Worm (Caenorhabditis elegans) whole organism, L4 larva: ENCODE results near the gene F18A11.5.
A peak's percentile ranks its signal among the peaks of the same experiment; 100 is the strongest.

Experiments used
- F37D6.2 ChIP-seq: sonication (generic microtip); optimal IDR thresholded peaks from 2 replicates; lab custom pipeline; 2016; ENCODE audit warnings: mild to moderate bottlenecking, missing genetic modification characterization, missing compliant biosample characterization
- F44E2.7 ChIP-seq: fragments of 200-800 bp; sonication (Bioruptor generic); IDR thresholded peaks from 2 replicates; pipeline ENCODE4 v2.1.2; 2022; ENCODE audit warnings: missing genetic modification characterization, missing compliant biosample characterization
- F49E8.2 ChIP-seq: sonication (generic microtip); optimal IDR thresholded peaks from 2 replicates; lab custom pipeline; 2016; ENCODE audit warnings: missing compliant biosample characterization, mild to moderate bottlenecking, missing genetic modification characterization, borderline replicate concordance
- Y105C5A.15 ChIP-seq: fragments of 200-800 bp; sonication (Bioruptor generic); IDR thresholded peaks from 2 replicates; pipeline ENCODE4 v1.3.6; 2022; ENCODE audit warnings: missing genetic modification characterization, missing compliant biosample characterization
- ZK337.2 ChIP-seq: fragments of 200-800 bp; sonication (Bioruptor generic); IDR thresholded peaks from 2 replicates; pipeline ENCODE4 v1.3.6; 2022; ENCODE audit warnings: missing genetic modification reagents, missing genetic modification characterization, missing compliant biosample characterization
- ZK546.5 ChIP-seq, 2 experiments: sonication (generic microtip); optimal IDR thresholded peaks; 2 replicates each; lab custom pipeline; 2017; ENCODE audit warnings: missing biosample characterization in 2 of 2, missing genetic modification characterization in 2 of 2
- aha-1 ChIP-seq: fragments of 150-350 bp; peaks from one replicate; lab custom pipeline; 2014; ENCODE audit warnings: missing biosample characterization, missing genetic modification characterization
- arid-1 ChIP-seq: fragments of 200-800 bp; sonication (Bioruptor generic); conservative IDR thresholded peaks from 2 replicates; pipeline ENCODE4 v1.3.6; 2022; ENCODE audit warnings: missing genetic modification reagents, missing genetic modification characterization, missing compliant biosample characterization
- attf-4 ChIP-seq: sonication (generic microtip); optimal IDR thresholded peaks from 3 replicates; lab custom pipeline; 2017; ENCODE audit warnings: missing biosample characterization, missing genetic modification characterization
- daf-16 ChIP-seq, 3 experiments: sonication (generic microtip); optimal IDR thresholded peaks; 2 replicates each; lab custom pipeline; 2016 to 2017; ENCODE audit warnings: missing genetic modification characterization in 3 of 3, missing genetic modification reagents in 3 of 3, mild to moderate bottlenecking in 2 of 3, missing compliant biosample characterization in 2 of 3, missing biosample characterization in 1 of 3, moderate library complexity in 1 of 3
- daf-19 ChIP-seq: fragments of 200-800 bp; sonication (Bioruptor generic); conservative IDR thresholded peaks from 2 replicates; pipeline ENCODE4 v1.3.6; 2022; ENCODE audit warnings: missing genetic modification characterization, missing compliant biosample characterization
- daf-8 ChIP-seq: fragments of 200-800 bp; sonication (Bioruptor generic); IDR thresholded peaks from 2 replicates; pipeline ENCODE4 v1.3.6; 2022; ENCODE audit warnings: missing genetic modification characterization, missing compliant biosample characterization
- duxl-1 ChIP-seq: sonication (generic microtip); optimal IDR thresholded peaks from 2 replicates; lab custom pipeline; 2016; ENCODE audit warnings: mild to moderate bottlenecking, missing genetic modification characterization, moderate library complexity, missing compliant biosample characterization; ENCODE audit not compliant: poor library complexity
- gei-8 ChIP-seq: fragments of 200-800 bp; sonication (Bioruptor generic); optimal IDR thresholded peaks from 2 replicates; lab custom pipeline; 2018; ENCODE audit warnings: mild to moderate bottlenecking, missing genetic modification characterization, missing compliant biosample characterization
- hif-1 ChIP-seq, 2 experiments: sonication (generic microtip); optimal IDR thresholded peaks; 2 replicates each; lab custom pipeline; 2016 to 2017; ENCODE audit warnings: missing compliant biosample characterization in 2 of 2, missing genetic modification characterization in 2 of 2, missing genetic modification reagents in 2 of 2, missing genotype in 2 of 2, mild to moderate bottlenecking in 1 of 2
- hlh-11 ChIP-seq: fragments of 200-800 bp; sonication (Bioruptor generic); optimal IDR thresholded peaks from 2 replicates; lab custom pipeline; 2018; ENCODE audit warnings: mild to moderate bottlenecking, missing genetic modification characterization, missing compliant biosample characterization
- hlh-30 ChIP-seq: sonication (generic microtip); optimal IDR thresholded peaks from 2 replicates; lab custom pipeline; 2017; ENCODE audit warnings: antibody characterized with exemption, mild to moderate bottlenecking, missing genetic modification characterization, missing compliant biosample characterization; ENCODE audit not compliant: insufficient read depth
- lim-7 ChIP-seq: fragments of 200-800 bp; sonication (Bioruptor generic); IDR thresholded peaks from 2 replicates; pipeline ENCODE4 v1.3.6; 2022; ENCODE audit warnings: missing genetic modification characterization, missing compliant biosample characterization
- lin-13 ChIP-seq: fragments of 150-350 bp; optimal IDR thresholded peaks from 2 replicates; lab custom pipeline; 2014; ENCODE audit warnings: missing biosample characterization, missing genetic modification reagents, missing genetic modification characterization
- lin-38 ChIP-seq: fragments of 200-800 bp; sonication (Bioruptor generic); IDR thresholded peaks from 2 replicates; pipeline ENCODE4 v1.3.6; 2022; ENCODE audit warnings: missing genetic modification reagents, missing genetic modification characterization, missing compliant biosample characterization
- lin-39 ChIP-seq: fragments of 150-350 bp; optimal IDR thresholded peaks from 2 replicates; lab custom pipeline; 2014; ENCODE audit warnings: missing biosample characterization, missing genetic modification reagents, missing genetic modification characterization
- madf-5 ChIP-seq, 2 experiments: fragments of 200-800 bp; sonication (Bioruptor generic); IDR thresholded peaks; 2 replicates each; pipeline ENCODE4 v1.3.6; 2022; ENCODE audit warnings: missing compliant biosample characterization in 2 of 2, missing genetic modification characterization in 2 of 2
- mep-1 ChIP-seq: fragments of 150-350 bp; sonication (generic microtip); optimal IDR thresholded peaks from 3 replicates; lab custom pipeline; 2014; ENCODE audit warnings: missing biosample characterization, missing genetic modification characterization
- mxl-3 ChIP-seq: fragments of 200-800 bp; sonication (Bioruptor generic); optimal IDR thresholded peaks from 2 replicates; lab custom pipeline; 2018; ENCODE audit warnings: mild to moderate bottlenecking, missing genetic modification characterization, missing compliant biosample characterization
- nhr-237 ChIP-seq: sonication (generic microtip); optimal IDR thresholded peaks from 2 replicates; lab custom pipeline; 2017; ENCODE audit warnings: missing biosample characterization, missing genetic modification characterization
- nhr-6 ChIP-seq: fragments of 150-350 bp; optimal IDR thresholded peaks from 2 replicates; lab custom pipeline; 2014; ENCODE audit warnings: missing biosample characterization, missing genetic modification characterization
- saeg-2 ChIP-seq: fragments of 200-800 bp; sonication (Bioruptor generic); IDR thresholded peaks from 2 replicates; pipeline ENCODE4 v1.3.6; 2022; ENCODE audit warnings: missing genetic modification reagents, missing genetic modification characterization, missing compliant biosample characterization
- sdz-12 ChIP-seq: fragments of 200-800 bp; sonication (Bioruptor generic); optimal IDR thresholded peaks from 2 replicates; lab custom pipeline; 2018; ENCODE audit warnings: mild to moderate bottlenecking, missing genetic modification characterization, missing compliant biosample characterization
- snpc-4 ChIP-seq: fragments of 150-350 bp; optimal IDR thresholded peaks from 2 replicates; lab custom pipeline; 2014; ENCODE audit warnings: missing biosample characterization, missing genetic modification characterization
- spr-3 ChIP-seq: fragments of 200-800 bp; sonication (Bioruptor generic); optimal IDR thresholded peaks from 2 replicates; lab custom pipeline; 2018; ENCODE audit warnings: mild to moderate bottlenecking, missing genetic modification characterization, missing compliant biosample characterization
- tra-1 ChIP-seq: fragments of 200-800 bp; sonication (Bioruptor generic); IDR thresholded peaks from 2 replicates; pipeline ENCODE4 v1.3.6; 2022; ENCODE audit warnings: missing genetic modification reagents, missing genetic modification characterization, missing compliant biosample characterization
- unc-62 ChIP-seq, 3 experiments: fragments of 150-350 bp in 1 of 3; sonication (generic microtip); optimal IDR thresholded peaks in 2 of 3; peaks in 1 of 3; 1 replicate in 1 of 3; 2 replicates in 2 of 3; lab custom pipeline; 2014 to 2017; ENCODE audit warnings: missing biosample characterization in 3 of 3, missing genetic modification characterization in 3 of 3, missing genetic modification reagents in 3 of 3, missing genotype in 1 of 3
- zfp-2 ChIP-seq: sonication (generic microtip); optimal IDR thresholded peaks from 2 replicates; lab custom pipeline; 2016; ENCODE audit warnings: mild to moderate bottlenecking, missing genetic modification characterization, missing compliant biosample characterization
- zip-2 ChIP-seq: fragments of 150-350 bp; optimal IDR thresholded peaks from 2 replicates; lab custom pipeline; 2014; ENCODE audit warnings: missing biosample characterization, missing genetic modification characterization

F18A11.5 gene

ce11 chrII:12978658-12979057, 35.4 kb downstream of the F18A11.5 start:
- TF ChIP-seq hlh-30 (tag; lab: Kevin White, UChicago) (no peak), unc-62 (GFP tag; optimal IDR thresholded peaks at IDR 0.05 in 1 of 2; lab: Kevin White, UChicago) (peak in 1 of 2 experiments; percentile 0), unc-62 (tag; optimal IDR thresholded peaks at IDR 0.05; lab: Kevin White, UChicago) (no peak)

- no peak for TF ChIP-seq hif-1 (tag; optimal IDR thresholded peaks at IDR 0.05; lab: Kevin White, UChicago)
- TF ChIP-seq daf-19 = no peak
- no peak for TF ChIP-seq F37D6.2
These were observed 44.5 kb downstream of the F18A11.5 start, which contains the start of gene Y38F1A.4 for ce11 chrII:12969622-12970021. Gene Y38F1A.4 (minus strand): TSS chrII:12969722.

ce11 chrII:12968448-12968969, 45.6 kb downstream of the F18A11.5 start:
- TF ChIP-seq hlh-11 (tag; lab: Kevin White, UChicago) (no peak), snpc-4 (tag; lab: Kevin White, UChicago) (peak; percentile 16), spr-3 (GFP tag; lab: Kevin White, UChicago) (no peak)
- TF ChIP-seq, all 104 proteins: peak for 1

ce11 chrII:12966274-12966673, 47.8 kb downstream of the F18A11.5 start:
- TF ChIP-seq aha-1 (tag; lab: Kevin White, UChicago) (peak; percentile 6), lim-7 (GFP tag; lab: Robert Waterston, UW) (no peak), zfp-2 (tag; lab: Kevin White, UChicago) (no peak)

- TF ChIP-seq saeg-2 (GFP tag; lab: Robert Waterston, UW) (no peak), mxl-3 (GFP tag; lab: Kevin White, UChicago) (peak; percentile 44), ZK546.5 (tag; optimal IDR thresholded peaks at IDR 0.05; lab: Kevin White, UChicago) (no peak), daf-16 (GFP tag; optimal IDR thresholded peaks at IDR 0.05; lab: Kevin White, UChicago) (no peak), daf-16 (tag; optimal IDR thresholded peaks at IDR 0.05; lab: Kevin White, UChicago) (no peak), hlh-11 (tag; lab: Kevin White, UChicago) (peak; percentile 45), lin-39 (tag; lab: Kevin White, UChicago) (no peak)
These were observed 48.5 kb downstream of the F18A11.5 start for ce11 chrII:12965589-12965988.

ce11 chrII:12965538-12965588, 48.7 kb downstream of the F18A11.5 start, which contains the start of gene ptr-18:
Gene ptr-18 (plus strand): TSS chrII:12965546.
- TF ChIP-seq lin-38 (no peak), mep-1 (no peak), tra-1 (GFP tag; lab: Robert Waterston, UW) (no peak), daf-8 (GFP tag; lab: Robert Waterston, UW) (no peak), attf-4 (tag; lab: Kevin White, UChicago) (no peak), nhr-6 (tag; lab: Kevin White, UChicago) (no peak), zip-2 (tag; lab: Kevin White, UChicago) (no peak), sdz-12 (GFP tag; lab: Kevin White, UChicago) (no peak), F37D6.2 (no peak), lin-13 (no peak), nhr-237 (tag; lab: Kevin White, UChicago) (no peak), arid-1 (no peak), ZK337.2 (no peak), Y105C5A.15 (GFP tag; lab: Robert Waterston, UW) (no peak)
- TF ChIP-seq, all 104 proteins: peak for 0

ce11 chrII:12965138-12965537, 48.9 kb downstream of the F18A11.5 start:
- no peak for TF ChIP-seq madf-5 (GFP tag; IDR thresholded peaks at IDR 0.05; lab: Robert Waterston, UW)
- no peak for TF ChIP-seq F44E2.7
- no peak for TF ChIP-seq gei-8
- no peak for TF ChIP-seq F49E8.2 (tag; lab: Kevin White, UChicago)
- TF ChIP-seq duxl-1 = no peak
